Worm (Caenorhabditis elegans) whole organism, dauer: ENCODE data around the gene sri-66.

Source experiments
- unc-62 ChIP-seq: sonication (generic microtip); optimal IDR thresholded peaks from 2 replicates; lab custom pipeline; 2017; ENCODE audit warnings: missing biosample characterization, missing genetic modification reagents, missing genetic modification characterization

The sri-66 gene

DNA sequence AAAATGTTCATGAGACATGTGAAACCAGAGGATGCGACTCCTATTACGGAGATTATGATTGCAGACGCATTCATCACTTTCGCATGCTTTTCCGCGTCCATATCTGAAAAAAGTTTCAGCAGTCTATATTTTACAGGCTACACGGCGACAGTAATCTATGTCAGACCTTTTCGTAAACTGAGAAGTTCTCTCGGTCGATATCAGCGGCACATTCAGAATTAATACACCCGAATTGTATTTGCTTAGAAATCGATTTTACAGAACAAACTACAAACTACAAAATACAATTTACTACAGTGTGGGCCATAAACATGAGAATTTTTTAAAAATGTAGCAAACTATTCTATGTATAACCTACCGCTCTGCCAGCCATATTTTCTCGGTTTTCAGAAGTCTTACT, 11.5 kb downstream of the sri-66 start, which contains the start of gene srbc-14:
srbc-14 (minus strand) TSS at position 101 of the 400 bp plus-strand sequence.
- no peak for TF ChIP-seq unc-62 (GFP tag; lab: Kevin White, UChicago)

ce11 chrV:17075900-17076299, 15.8 kb downstream of the sri-66 start, which contains the start of gene str-125:
str-125 (minus strand) TSS chrV:17076000.
- TF ChIP-seq unc-62 (GFP tag; lab: Kevin White, UChicago) = no peak

DNA sequence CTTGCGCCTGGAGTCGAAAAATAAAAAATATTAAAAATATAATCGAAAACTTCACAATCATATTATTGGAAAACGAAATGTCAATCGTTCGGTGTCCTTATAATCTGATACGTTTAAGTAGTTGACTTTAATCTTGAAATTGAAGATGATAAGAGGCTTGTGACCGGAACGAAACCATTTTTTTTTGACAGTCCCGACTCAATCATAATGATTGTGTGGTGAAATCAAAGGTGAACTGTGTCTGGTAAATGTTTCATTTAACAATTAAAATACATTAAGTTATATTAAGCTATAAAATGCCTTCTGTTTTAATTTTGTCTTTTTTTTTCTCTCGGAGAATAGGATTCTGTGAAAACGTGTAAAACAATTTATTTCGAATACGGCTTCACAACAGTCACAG, 17.8 kb downstream of the sri-66 start, which contains the start of gene T05E12.3:
T05E12.3 (minus strand) TSS at position 101 of the 400 bp plus-strand sequence.
- no peak for TF ChIP-seq unc-62 (GFP tag; lab: Kevin White, UChicago)

ce11 chrV:17079795-17080194, 19.7 kb downstream of the sri-66 start, which contains the start of gene srw-20:
srw-20 (minus strand) TSS chrV:17079895.
- TF ChIP-seq unc-62 (GFP tag; lab: Kevin White, UChicago) = no peak

DNA sequence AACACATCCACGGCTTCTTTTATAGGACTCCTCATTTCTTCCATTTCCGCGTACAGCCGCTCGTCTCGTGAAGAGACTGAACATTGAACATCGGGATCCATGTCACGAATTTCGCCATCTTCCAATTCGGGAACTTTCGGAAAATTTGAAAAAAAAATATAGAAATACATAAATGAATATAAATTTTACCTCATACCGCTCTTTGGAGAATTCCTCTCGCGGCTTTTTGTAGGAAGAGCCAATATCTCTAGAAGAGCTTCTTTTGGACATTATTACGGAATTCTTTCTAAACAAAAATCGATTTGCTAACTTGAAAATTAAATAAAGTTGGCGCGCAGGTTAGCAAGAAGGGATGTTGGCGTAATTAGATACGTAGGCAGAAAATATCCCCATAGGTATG, 22.6 kb downstream of the sri-66 start, which contains the start of gene T05E12.9:
T05E12.9 (minus strand) TSS at position 101 of the 400 bp plus-strand sequence.
- no peak for TF ChIP-seq unc-62 (GFP tag; lab: Kevin White, UChicago)

ce11 chrV:17089342-17089741, 29.3 kb downstream of the sri-66 start, which contains the start of gene T05E12.6:
T05E12.6 (minus strand) TSS chrV:17089442.
- no peak for TF ChIP-seq unc-62 (GFP tag; lab: Kevin White, UChicago)

DNA sequence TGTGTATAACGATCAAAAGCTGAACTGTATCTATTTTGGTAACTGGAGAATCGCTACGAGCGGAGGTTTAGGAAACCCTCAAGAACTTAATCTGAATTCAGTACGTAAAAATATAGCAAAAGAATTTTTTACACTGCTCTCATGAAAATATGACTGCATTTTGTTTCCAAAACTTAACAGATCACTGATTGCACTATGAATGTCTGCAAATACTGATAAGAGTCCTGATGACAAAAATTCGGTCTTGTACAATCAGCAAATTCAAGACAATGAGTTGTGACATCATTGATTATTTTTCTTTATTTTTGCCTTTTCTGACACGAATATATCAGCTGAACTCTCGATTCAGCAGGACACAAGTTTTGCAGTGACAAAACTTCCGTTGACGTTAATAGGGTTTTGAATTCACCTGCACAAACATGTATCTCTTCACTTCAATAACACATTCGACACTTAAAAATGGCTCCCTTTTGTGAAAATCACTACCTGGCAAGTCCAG, 29.9 kb downstream of the sri-66 start, which contains the start of gene srh-237:
srh-237 (plus strand) TSS at position 449 of the 499 bp plus-strand sequence.
- no peak for TF ChIP-seq unc-62 (GFP tag; lab: Kevin White, UChicago)

DNA sequence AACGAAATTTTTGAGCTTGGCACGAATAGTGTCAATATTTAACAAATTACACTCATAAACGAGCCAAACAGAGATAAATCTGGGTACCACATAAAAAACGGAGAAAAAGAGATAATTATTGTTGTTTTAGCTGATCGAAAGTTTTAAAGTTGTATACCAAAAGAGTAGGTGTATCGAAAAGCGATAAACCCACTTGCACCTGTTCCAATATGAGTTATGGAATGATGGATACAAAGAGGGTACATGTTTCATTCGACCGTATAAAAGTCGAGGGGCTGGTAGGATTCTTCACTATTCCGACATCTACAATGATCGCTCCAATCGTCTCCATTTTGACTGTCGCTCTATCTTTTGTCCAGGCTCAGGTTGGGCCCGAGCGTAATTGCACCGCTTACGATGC, 32.2 kb downstream of the sri-66 start, which contains the start of gene ZK218.1:
ZK218.1 (plus strand) TSS at position 301 of the 400 bp plus-strand sequence.
- no peak for TF ChIP-seq unc-62 (GFP tag; lab: Kevin White, UChicago)

DNA sequence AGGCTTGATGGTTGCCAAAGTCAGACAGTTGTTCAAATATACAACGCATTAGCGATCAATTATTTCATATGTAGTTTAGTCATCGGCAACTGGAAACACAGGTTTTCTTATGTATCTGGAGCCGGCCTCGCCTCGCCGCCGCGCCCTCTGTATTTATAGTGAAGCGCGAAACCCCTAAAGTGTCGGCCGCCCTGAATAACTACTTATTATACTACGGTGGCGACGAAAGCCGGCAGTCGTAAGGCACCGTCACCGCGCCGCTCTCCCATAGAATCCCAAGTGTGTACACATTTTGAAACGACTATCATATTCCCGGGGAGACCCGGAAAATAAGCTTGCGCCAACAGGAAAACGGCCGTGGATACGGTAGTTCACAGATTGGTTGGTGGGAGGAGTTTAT, 34.5 kb downstream of the sri-66 start:
- no peak for TF ChIP-seq unc-62 (GFP tag; lab: Kevin White, UChicago)

- TF ChIP-seq unc-62 (GFP tag; lab: Kevin White, UChicago) = no peak
Observed at ce11 chrV:17098669-17099068, 38.6 kb downstream of the sri-66 start, which contains the start of the genes ZK218.3 and ZK218.4. ZK218.3 (minus strand) TSS chrV:17098769. ZK218.4 (plus strand) TSS chrV:17098854.

ce11 chrV:17100829-17101228, 40.7 kb downstream of the sri-66 start, which contains the start of gene ZK218.5:
ZK218.5 (plus strand) TSS chrV:17101129.
- no peak for TF ChIP-seq unc-62 (GFP tag; lab: Kevin White, UChicago)

- TF ChIP-seq unc-62 (GFP tag; lab: Kevin White, UChicago) = no peak
Observed at ce11 chrV:17104527-17104926, 44.4 kb downstream of the sri-66 start, which contains the start of gene nhr-248. nhr-248 (minus strand) TSS chrV:17104627.

DNA sequence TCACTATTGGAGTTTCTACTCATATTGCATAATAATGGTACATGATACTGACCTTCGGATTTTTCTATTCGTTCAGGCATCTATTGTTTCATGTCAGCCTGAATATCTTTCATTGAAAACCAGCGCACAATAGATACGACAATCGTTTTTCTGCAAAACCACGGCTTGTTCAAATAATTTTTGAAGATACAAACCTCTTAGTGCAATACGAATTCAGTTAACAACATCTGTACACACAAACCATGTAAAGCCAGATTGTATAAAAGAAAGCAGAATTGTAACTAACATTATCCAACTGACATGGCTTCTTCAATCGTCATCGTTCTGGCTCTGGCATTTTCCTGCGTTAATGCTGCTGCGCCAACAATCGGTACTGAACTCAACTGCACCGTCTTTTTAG, 45.4 kb downstream of the sri-66 start, which contains the start of gene ZK218.7:
ZK218.7 (plus strand) TSS at position 301 of the 400 bp plus-strand sequence.
- TF ChIP-seq unc-62 (GFP tag; lab: Kevin White, UChicago) = no peak

DNA sequence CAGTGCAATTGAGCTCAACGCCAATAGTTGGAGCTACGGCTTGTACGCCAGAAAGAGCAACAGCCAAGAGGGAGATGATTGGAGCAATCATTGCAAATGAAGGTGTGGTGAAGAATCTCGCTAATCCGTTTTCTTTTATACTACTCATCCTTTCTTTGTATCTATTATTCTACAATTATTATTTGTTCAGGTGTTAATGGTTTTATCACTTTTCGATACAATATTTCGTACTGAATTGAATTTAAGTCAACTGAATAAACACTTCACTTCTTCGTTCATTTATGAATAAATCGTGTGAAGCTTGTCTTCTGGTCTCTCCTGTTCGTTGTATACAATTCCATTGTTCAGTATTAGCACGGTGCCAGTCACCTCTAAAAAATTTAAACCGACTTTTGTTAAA, 48.2 kb downstream of the sri-66 start, which contains the start of gene ZK218.11:
ZK218.11 (minus strand) TSS at position 101 of the 400 bp plus-strand sequence.
- TF ChIP-seq unc-62 (GFP tag; lab: Kevin White, UChicago) = no peak
